Worm (Caenorhabditis elegans): ENCODE data around the gene txdc-9.

Gene txdc-9

ce11 chrIII:6422721-6423120 is 9.3 kb upstream of the txdc-9 start:
- TF ChIP-seq atf-7 (tag; optimal IDR thresholded peaks at IDR 0.05) (peak; percentile 17), nhr-80 (tag; optimal IDR thresholded peaks at IDR 0.05) (peak; percentile 20), cebp-1 (GFP tag; IDR thresholded peaks at IDR 0.05) (no peak), cebp-1 (tag; optimal IDR thresholded peaks at IDR 0.05) (peak; percentile 35), attf-5 (GFP tag; optimal IDR thresholded peaks at IDR 0.05) (peak; percentile 6), Y67H2A.10 (GFP tag; conservative IDR thresholded peaks at IDR 0.05) (no peak)

ce11 chrIII:6427205-6427604 is 4.8 kb upstream of the txdc-9 start, which contains the start of gene C05D11.8:
TSS of gene C05D11.8 (minus strand) at chrIII:6427305.
- TF ChIP-seq cebp-2 (GFP tag; IDR thresholded peaks at IDR 0.05) (no peak), T07F8.4 (tag; optimal IDR thresholded peaks at IDR 0.05) (no peak), snpc-3.4 (tag; optimal IDR thresholded peaks at IDR 0.05) (no peak), ekl-4 (GFP tag; IDR thresholded peaks at IDR 0.05) (no peak), mxl-1 (tag; optimal IDR thresholded peaks at IDR 0.05) (no peak), C06A6.2 (GFP tag; conservative IDR thresholded peaks at IDR 0.05) (no peak), atf-7 (tag; optimal IDR thresholded peaks at IDR 0.05) (no peak), ceh-79 (tag; optimal IDR thresholded peaks at IDR 0.05) (no peak), B0019.2 (GFP tag; conservative IDR thresholded peaks at IDR 0.05) (no peak), tbx-9 (tag; optimal IDR thresholded peaks at IDR 0.05; ENCODE audit: borderline replicate concordance) (no peak), F33H1.4 (GFP tag; IDR thresholded peaks at IDR 0.05) (no peak), B0261.1 (tag; optimal IDR thresholded peaks at IDR 0.05) (no peak), lsl-1 (GFP tag; optimal IDR thresholded peaks at IDR 0.05) (no peak), rec-8 (tag; optimal IDR thresholded peaks at IDR 0.05) (no peak)

ce11 chrIII:6430834-6431233 is 1.1 kb upstream of the txdc-9 start, which contains the start of gene popl-1:
TSS of gene popl-1 (minus strand) at chrIII:6430934.
- no peak for TF ChIP-seq ccch-3 (GFP tag; optimal IDR thresholded peaks at IDR 0.05)
- TF ChIP-seq lir-1 (GFP tag; conservative IDR thresholded peaks at IDR 0.05) = no peak
- TF ChIP-seq nhr-120 (GFP tag; IDR thresholded peaks at IDR 0.05) = no peak
- no peak for TF ChIP-seq nhr-179 (tag; optimal IDR thresholded peaks at IDR 0.05)
- no peak for TF ChIP-seq somi-1 (GFP tag; optimal IDR thresholded peaks at IDR 0.05)
- no peak for TF ChIP-seq chd-7 (tag; optimal IDR thresholded peaks at IDR 0.05)
- no peak for TF ChIP-seq B0336.3 (GFP tag; IDR thresholded peaks at IDR 0.05)
- TF ChIP-seq T26A5.8 (tag; optimal IDR thresholded peaks at IDR 0.05) = no peak
- no peak for TF ChIP-seq madf-8 (GFP tag; conservative IDR thresholded peaks at IDR 0.05)
- no peak for TF ChIP-seq attf-6 (GFP tag; IDR thresholded peaks at IDR 0.05)
- TF ChIP-seq rec-8 (tag; optimal IDR thresholded peaks at IDR 0.05) = no peak
- TF ChIP-seq snpc-3.4 (tag; optimal IDR thresholded peaks at IDR 0.05) = no peak
- no peak for TF ChIP-seq rpc-1 (optimal IDR thresholded peaks at IDR 0.05)
- TF ChIP-seq rpc-1 (tag; optimal IDR thresholded peaks at IDR 0.05) = no peak
- no peak for TF ChIP-seq snpc-4 (GFP tag; optimal IDR thresholded peaks at IDR 0.05)
- no peak for TF ChIP-seq snpc-4 (tag; optimal IDR thresholded peaks at IDR 0.05)

- TF ChIP-seq cebp-1 (GFP tag; IDR thresholded peaks at IDR 0.05) (no peak), cebp-1 (tag; optimal IDR thresholded peaks at IDR 0.05) (peak; percentile 15), chd-7 (tag; optimal IDR thresholded peaks at IDR 0.05) (no peak), ekl-4 (GFP tag; IDR thresholded peaks at IDR 0.05) (0 out of 2 replicates have a peak, but pooled peaks have one; percentile 41), fkh-3 (tag; optimal IDR thresholded peaks at IDR 0.05) (no peak)
These were observed 961 bp downstream of the txdc-9 start, which contains the start of gene vps-16 for ce11 chrIII:6432939-6433338. TSS of gene vps-16 (plus strand) at chrIII:6433239.

ce11 chrIII:6436308-6436707 is 4.3 kb downstream of the txdc-9 start, which contains the start of gene C05D11.1:
TSS of gene C05D11.1 (plus strand) at chrIII:6436608.
- TF ChIP-seq athp-1 (tag; optimal IDR thresholded peaks at IDR 0.05) (no peak), madf-3 (GFP tag; IDR thresholded peaks at IDR 0.05) (no peak), let-607 (tag; optimal IDR thresholded peaks at IDR 0.05) (no peak), ztf-25 (GFP tag; IDR thresholded peaks at IDR 0.05) (no peak), mes-4 (tag; optimal IDR thresholded peaks at IDR 0.05) (no peak), K11D2.4 (GFP tag; IDR thresholded peaks at IDR 0.05) (no peak), hrde-1 (tag; optimal IDR thresholded peaks at IDR 0.05; ENCODE audit: borderline replicate concordance) (no peak), zfh-2 (GFP tag; conservative IDR thresholded peaks at IDR 0.05) (no peak), madf-10 (tag; optimal IDR thresholded peaks at IDR 0.05) (no peak)
